Fruit fly (Drosophila melanogaster) whole organism, pupa: ENCODE data around the gene CG34180.

ENCODE experiments used
- CG13204 ChIP-seq: fragments of 200-800 bp; sonication (Bioruptor generic); optimal IDR thresholded peaks from 2 replicates; lab custom pipeline; 2018; ENCODE audit warnings: missing biosample characterization, mild to moderate bottlenecking, missing genetic modification characterization, moderate library complexity
- CG14655 ChIP-seq: fragments of 200-800 bp; sonication (Bioruptor generic); optimal IDR thresholded peaks from 3 replicates; lab custom pipeline; 2017; ENCODE audit warnings: mild to moderate bottlenecking, missing biosample characterization, missing genetic modification reagents, missing genetic modification characterization
- CG34367 ChIP-seq: fragments of 200-800 bp; sonication (Bioruptor generic); optimal IDR thresholded peaks from 2 replicates; lab custom pipeline; 2018; ENCODE audit warnings: missing biosample characterization, mild to moderate bottlenecking, missing genetic modification characterization
- CG8301 ChIP-seq: fragments of 200-800 bp; sonication (Bioruptor generic); optimal IDR thresholded peaks from 2 replicates; lab custom pipeline; 2018; ENCODE audit warnings: missing biosample characterization, mild to moderate bottlenecking, missing genetic modification characterization
- EcR ChIP-seq: fragments of 200-800 bp; sonication (Bioruptor generic); optimal IDR thresholded peaks from 3 replicates; lab custom pipeline; 2019; ENCODE audit warnings: missing biosample characterization, missing genetic modification characterization, mild to moderate bottlenecking, moderate library complexity, missing genetic modification reagents
- Ets98B ChIP-seq: fragments of 200-800 bp; sonication (Bioruptor generic); IDR thresholded peaks from 2 replicates; pipeline ENCODE4 v1.3.6; 2022; ENCODE audit warnings: missing biosample characterization, missing genetic modification characterization
- Pif1A ChIP-seq: fragments of 200-800 bp; sonication (Bioruptor generic); optimal IDR thresholded peaks from 3 replicates; lab custom pipeline; 2016; ENCODE audit warnings: missing biosample characterization, missing genetic modification characterization

- no peak for TF ChIP-seq Ets98B (GFP tag; lab: Robert Waterston, UW)
- no peak for TF ChIP-seq CG13204
- TF ChIP-seq CG8301: no peak
- TF ChIP-seq CG14655 (GFP tag; lab: Kevin White, UChicago): no peak
- no peak for TF ChIP-seq CG34367
- TF ChIP-seq EcR: no peak
- TF ChIP-seq Pif1A: no peak
These were observed 23.6 kb upstream of the CG34180 start, which contains the start of gene mtm for dm6 chr2L:6036710-6037109.
